Fruit fly (Drosophila melanogaster) whole organism, embryonic: ENCODE results near the gene HHEX.

Source experiments
- BtbVII ChIP-seq: fragments of 200-800 bp; sonication (Bioruptor generic); optimal IDR thresholded peaks from 3 replicates; lab custom pipeline; 2017; ENCODE audit warnings: missing biosample characterization, mild to moderate bottlenecking, missing genetic modification characterization
- Bteb2 ChIP-seq: fragments of 200-800 bp; sonication (Bioruptor generic); optimal IDR thresholded peaks from 2 replicates; lab custom pipeline; 2016; ENCODE audit warnings: missing biosample characterization, missing genetic modification characterization
- C15 ChIP-seq: fragments of 200-800 bp; sonication (Bioruptor generic); IDR thresholded peaks from 3 replicates; pipeline ENCODE4 v1.3.6; 2022; ENCODE audit warnings: missing biosample characterization, missing genetic modification characterization
- CG10209 ChIP-seq: fragments of 200-800 bp; sonication (Bioruptor generic); optimal IDR thresholded peaks from 3 replicates; lab custom pipeline; 2017; ENCODE audit warnings: missing biosample characterization, mild to moderate bottlenecking, missing genetic modification characterization, missing genetic modification reagents
- CG10267 ChIP-seq: fragments of 200-800 bp; sonication (Bioruptor generic); optimal IDR thresholded peaks from 2 replicates; lab custom pipeline; 2018; ENCODE audit warnings: missing biosample characterization, mild to moderate bottlenecking, missing genetic modification characterization, moderate library complexity
- CG11560 ChIP-seq: fragments of 200-800 bp; sonication (Bioruptor generic); IDR thresholded peaks from 3 replicates; pipeline ENCODE4 v1.3.6; 2022; ENCODE audit warnings: missing biosample characterization, missing genetic modification characterization
- CG13287 ChIP-seq: fragments of 200-800 bp; sonication (Bioruptor generic); IDR thresholded peaks from 2 replicates; pipeline ENCODE4 v1.3.6; 2022; ENCODE audit warnings: missing biosample characterization, missing genetic modification characterization; ENCODE audit not compliant: partially characterized antibody
- CG14050 ChIP-seq: fragments of 200-800 bp; sonication (Bioruptor generic); IDR thresholded peaks from 3 replicates; pipeline ENCODE4 v1.3.6; 2022; ENCODE audit warnings: missing biosample characterization, missing genetic modification characterization
- CG1647 ChIP-seq: fragments of 200-800 bp; sonication (Bioruptor generic); optimal IDR thresholded peaks from 3 replicates; lab custom pipeline; 2016; ENCODE audit warnings: missing biosample characterization, missing genetic modification characterization
- CG17612 ChIP-seq: fragments of 200-800 bp; sonication (Bioruptor generic); IDR thresholded peaks from 2 replicates; pipeline ENCODE4 v1.3.6; 2022; ENCODE audit warnings: missing biosample characterization, missing genetic modification characterization
- CG17802 ChIP-seq: fragments of 200-800 bp; sonication (Bioruptor generic); optimal IDR thresholded peaks from 2 replicates; lab custom pipeline; 2018; ENCODE audit warnings: missing biosample characterization, mild to moderate bottlenecking, missing genetic modification characterization, moderate library complexity
- CG1832 ChIP-seq: fragments of 200-800 bp; sonication (Bioruptor generic); optimal IDR thresholded peaks from 2 replicates; lab custom pipeline; 2017; ENCODE audit warnings: missing biosample characterization, mild to moderate bottlenecking, missing genetic modification characterization, inconsistent platforms
- CG30431 ChIP-seq: fragments of 200-800 bp; sonication (Bioruptor generic); optimal IDR thresholded peaks from 2 replicates; lab custom pipeline; 2017; ENCODE audit warnings: missing biosample characterization, missing genetic modification characterization
- CG32532 ChIP-seq: fragments of 200-800 bp; sonication (Bioruptor generic); IDR thresholded peaks from 2 replicates; pipeline ENCODE4 v1.3.6; 2022; ENCODE audit warnings: missing biosample characterization, missing genetic modification characterization
- CG3838 ChIP-seq: fragments of 200-800 bp; sonication (Bioruptor generic); optimal IDR thresholded peaks from 3 replicates; lab custom pipeline; 2016; ENCODE audit warnings: missing biosample characterization, missing genetic modification characterization
- CG5180 ChIP-seq: fragments of 200-800 bp; sonication (Bioruptor generic); optimal IDR thresholded peaks from 3 replicates; lab custom pipeline; 2017; ENCODE audit warnings: missing biosample characterization, missing genetic modification characterization, mild to moderate bottlenecking, moderate library complexity, missing genetic modification reagents
- CG7271 ChIP-seq: fragments of 200-800 bp; sonication (Bioruptor generic); optimal IDR thresholded peaks from 2 replicates; lab custom pipeline; 2018; ENCODE audit warnings: missing biosample characterization, mild to moderate bottlenecking, missing genetic modification characterization, moderate library complexity
- CG7745 ChIP-seq: fragments of 200-800 bp; sonication (Bioruptor generic); optimal IDR thresholded peaks from 2 replicates; lab custom pipeline; 2018; ENCODE audit warnings: missing biosample characterization, mild to moderate bottlenecking, missing genetic modification characterization, moderate library complexity
- CHES-1-like ChIP-seq: fragments of 200-800 bp; sonication (Bioruptor generic); optimal IDR thresholded peaks from 2 replicates; lab custom pipeline; 2016; ENCODE audit warnings: missing biosample characterization, missing genetic modification characterization
- CkIIα-i1 ChIP-seq: fragments of 200-800 bp; sonication (Bioruptor generic); IDR thresholded peaks from 2 replicates; pipeline ENCODE4 v1.3.6; 2022; ENCODE audit warnings: missing biosample characterization, missing genetic modification characterization
- Dbx ChIP-seq: fragments of 200-800 bp; sonication (Bioruptor generic); IDR thresholded peaks from 3 replicates; pipeline ENCODE4 v1.3.6; 2022; ENCODE audit warnings: missing biosample characterization, missing genetic modification characterization
- Dip2 ChIP-seq: fragments of 200-800 bp; sonication (Bioruptor generic); IDR thresholded peaks from 2 replicates; pipeline ENCODE4 v1.3.6; 2022; ENCODE audit warnings: missing biosample characterization, missing genetic modification characterization
- ERR ChIP-seq: fragments of 200-800 bp; sonication (Bioruptor generic); optimal IDR thresholded peaks from 2 replicates; lab custom pipeline; 2016; ENCODE audit warnings: missing biosample characterization, missing genetic modification characterization
- Hsf ChIP-seq: fragments of 200-800 bp; sonication (Bioruptor generic); optimal IDR thresholded peaks from 3 replicates; lab custom pipeline; 2016; ENCODE audit warnings: missing biosample characterization, missing genetic modification characterization
- Lpt ChIP-seq: fragments of >200 bp; optimal IDR thresholded peaks from 2 replicates; lab custom pipeline; 2018; ENCODE audit warnings: missing biosample characterization, missing genetic modification characterization
- MBD-R2 ChIP-seq: fragments of 200-800 bp; sonication (Bioruptor generic); IDR thresholded peaks from 2 replicates; pipeline ENCODE4 v1.3.6; 2022; ENCODE audit warnings: missing biosample characterization, missing genetic modification characterization
- Optix ChIP-seq: fragments of 200-800 bp; sonication (Bioruptor generic); IDR thresholded peaks from 3 replicates; pipeline ENCODE4 v1.3.6; 2022; ENCODE audit warnings: missing biosample characterization, missing genetic modification characterization
- Sin3A ChIP-seq: fragments of >200 bp; optimal IDR thresholded peaks from 2 replicates; lab custom pipeline; 2018
- Sox100B ChIP-seq: fragments of 200-800 bp; sonication (Bioruptor generic); optimal IDR thresholded peaks from 3 replicates; lab custom pipeline; 2018; ENCODE audit warnings: missing biosample characterization, mild to moderate bottlenecking, missing genetic modification characterization
- Spps ChIP-seq: fragments of 200-800 bp; sonication (Bioruptor generic); optimal IDR thresholded peaks from 2 replicates; lab custom pipeline; 2018; ENCODE audit warnings: missing biosample characterization, mild to moderate bottlenecking, missing genetic modification characterization
- YL-1 ChIP-seq: fragments of 200-800 bp; sonication (Bioruptor generic); optimal IDR thresholded peaks from 3 replicates; lab custom pipeline; 2017; ENCODE audit warnings: missing biosample characterization, mild to moderate bottlenecking, missing genetic modification characterization
- al ChIP-seq: fragments of 200-800 bp; sonication (Bioruptor generic); IDR thresholded peaks from 2 replicates; pipeline ENCODE4 v1.3.6; 2022; ENCODE audit warnings: missing biosample characterization, missing genetic modification characterization
- amos ChIP-seq: fragments of 200-800 bp; sonication (Bioruptor generic); IDR thresholded peaks from 2 replicates; pipeline ENCODE4 v1.3.6; 2022; ENCODE audit warnings: missing biosample characterization, missing genetic modification characterization; ENCODE audit not compliant: partially characterized antibody
- ara ChIP-seq: fragments of 200-800 bp; sonication (Bioruptor generic); IDR thresholded peaks from 2 replicates; pipeline ENCODE4 v1.3.6; 2022; ENCODE audit warnings: missing biosample characterization, missing genetic modification characterization
- chinmo ChIP-seq: fragments of 200-800 bp; sonication (Bioruptor generic); IDR thresholded peaks from 4 replicates; pipeline ENCODE4 v1.3.6; 2022; ENCODE audit warnings: missing biosample characterization, missing genetic modification characterization; ENCODE audit not compliant: partially characterized antibody
- dmrt11E ChIP-seq: fragments of 200-800 bp; sonication (Bioruptor generic); optimal IDR thresholded peaks from 3 replicates; lab custom pipeline; 2018; ENCODE audit warnings: missing biosample characterization, mild to moderate bottlenecking, missing genetic modification characterization, moderate library complexity
- en ChIP-seq: fragments of 200-800 bp; sonication (Bioruptor generic); optimal IDR thresholded peaks from 2 replicates; lab custom pipeline; 2016; ENCODE audit warnings: missing biosample characterization, missing genetic modification characterization
- fd3F ChIP-seq: fragments of 200-800 bp; sonication (Bioruptor generic); optimal IDR thresholded peaks from 2 replicates; lab custom pipeline; 2018; ENCODE audit warnings: missing biosample characterization, mild to moderate bottlenecking, missing genetic modification characterization, moderate library complexity
- gsb-n ChIP-seq: fragments of 200-800 bp; sonication (Bioruptor generic); optimal IDR thresholded peaks from 3 replicates; lab custom pipeline; 2018; ENCODE audit warnings: missing biosample characterization, mild to moderate bottlenecking, missing genetic modification characterization
- hb ChIP-seq: fragments of 200-800 bp; sonication (Bioruptor generic); IDR thresholded peaks from 3 replicates; pipeline ENCODE4 v1.3.6; 2022; ENCODE audit warnings: missing biosample characterization, missing genetic modification characterization; ENCODE audit not compliant: partially characterized antibody
- her ChIP-seq: fragments of 200-800 bp; sonication (Bioruptor generic); optimal IDR thresholded peaks from 2 replicates; lab custom pipeline; 2016; ENCODE audit warnings: missing biosample characterization, missing genetic modification characterization
- klu ChIP-seq: fragments of 200-800 bp; sonication (Bioruptor generic); IDR thresholded peaks from 2 replicates; pipeline ENCODE4 v1.3.6; 2022; ENCODE audit warnings: missing biosample characterization, missing genetic modification characterization
- lola ChIP-seq, 3 experiments: fragments of >200 bp in 2 of 3; fragments of 200-800 bp in 1 of 3; sonication (Bioruptor generic) in 1 of 3; optimal IDR thresholded peaks; 2 replicates each; lab custom pipeline; 2017 to 2019; ENCODE audit warnings: missing biosample characterization in 3 of 3, missing genetic modification characterization in 3 of 3, mild to moderate bottlenecking in 1 of 3, moderate library complexity in 1 of 3
- nau ChIP-seq: fragments of 200-800 bp; sonication (Bioruptor generic); optimal IDR thresholded peaks from 3 replicates; lab custom pipeline; 2017; ENCODE audit warnings: missing biosample characterization, mild to moderate bottlenecking, missing genetic modification characterization, missing genetic modification reagents
- pfk ChIP-seq: fragments of 200-800 bp; sonication (Bioruptor generic); optimal IDR thresholded peaks from 2 replicates; lab custom pipeline; 2018; ENCODE audit warnings: missing biosample characterization, mild to moderate bottlenecking, missing genetic modification characterization, moderate library complexity
- row ChIP-seq: fragments of 200-800 bp; sonication (Bioruptor generic); IDR thresholded peaks from 3 replicates; pipeline ENCODE4 v1.3.6; 2022; ENCODE audit warnings: missing biosample characterization, missing genetic modification characterization
- sug ChIP-seq: fragments of 200-800 bp; optimal IDR thresholded peaks from 2 replicates; lab custom pipeline; 2019; ENCODE audit warnings: missing biosample characterization, mild to moderate bottlenecking, missing genetic modification characterization, moderate library complexity
- tx ChIP-seq: fragments of 200-800 bp; sonication (Bioruptor generic); optimal IDR thresholded peaks from 2 replicates; lab custom pipeline; 2016; ENCODE audit warnings: missing biosample characterization, missing genetic modification characterization
- zen ChIP-seq: fragments of 200-800 bp; sonication (Bioruptor generic); optimal IDR thresholded peaks from 3 replicates; lab custom pipeline; 2018; ENCODE audit warnings: missing biosample characterization, mild to moderate bottlenecking, missing genetic modification characterization, moderate library complexity

HHEX gene

DNA sequence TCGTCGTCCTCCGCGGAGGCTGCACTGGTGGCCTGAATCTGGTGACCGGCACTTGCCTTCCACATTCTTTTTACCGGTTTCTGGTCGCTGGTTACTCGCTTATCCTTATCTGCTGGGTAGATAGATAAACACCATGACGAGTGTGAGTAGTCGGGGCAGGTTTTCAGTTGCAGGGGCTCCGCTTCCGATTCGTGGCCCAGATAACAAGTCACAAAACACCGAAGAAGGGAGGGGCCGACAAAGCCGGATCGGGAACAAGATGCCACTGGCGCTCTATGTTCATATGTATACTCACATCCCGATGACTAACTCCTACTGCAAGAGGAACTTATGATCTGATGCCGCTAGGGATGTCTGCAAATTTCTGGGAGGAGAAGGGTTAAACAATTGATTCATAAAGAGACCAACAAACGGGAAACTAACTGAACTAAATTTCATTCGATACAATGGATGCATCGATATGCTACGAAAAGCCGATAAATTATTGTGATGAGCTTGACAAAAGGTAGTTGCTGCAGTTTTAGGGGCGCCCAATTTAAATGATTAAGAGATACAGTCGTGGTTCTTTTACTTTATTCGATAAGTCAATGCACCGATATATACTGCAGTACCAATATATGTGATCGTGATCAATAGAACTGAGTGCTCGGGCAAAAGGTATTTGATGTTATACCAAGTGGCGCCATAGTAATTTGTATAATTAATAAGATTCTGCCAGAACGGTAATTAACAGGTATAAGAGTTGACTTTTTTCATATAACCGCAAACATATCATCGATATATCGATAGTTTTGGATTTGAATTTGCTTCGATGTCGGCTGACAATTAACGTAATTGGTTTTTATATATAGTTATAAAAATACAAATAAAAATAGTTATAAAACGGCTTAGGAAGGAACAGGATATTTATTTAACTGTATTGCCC lies 16.5 kb downstream of the HHEX start, which contains the start of gene Cortactin (continued):
- TF ChIP-seq fd3F (GFP tag; lab: Kevin White, UChicago) (no peak), dmrt11E (tag; lab: Kevin White, UChicago) (no peak), klu (GFP tag; lab: Robert Waterston, UW) (no peak), CkIIα-i1 (GFP tag; lab: Robert Waterston, UW) (no peak), CG30431 (no peak), CG32532 (GFP tag; lab: Robert Waterston, UW) (no peak), CG13287 (GFP tag; lab: Robert Waterston, UW) (peak; percentile 89; the same call in 1 of the 2 replicates), zen (tag; lab: Kevin White, UChicago) (peak; percentile 23), ara (no peak), chinmo (GFP tag; lab: Robert Waterston, UW) (peak; percentile 98), C15 (GFP tag; lab: Robert Waterston, UW) (no peak), CG7271 (tag; lab: Kevin White, UChicago) (no peak), Sox100B (GFP tag; lab: Kevin White, UChicago) (no peak), CG17802 (no peak), CG5180 (GFP tag; lab: Kevin White, UChicago) (no peak), ERR (no peak), MBD-R2 (GFP tag; lab: Robert Waterston, UW) (peak; percentile 76), CG7745 (tag; lab: Kevin White, UChicago) (no peak), nau (GFP tag; lab: Kevin White, UChicago) (no peak), sug (tag; lab: Kevin White, UChicago) (peak; percentile 32), BtbVII (GFP tag; lab: Kevin White, UChicago) (no peak), Bteb2 (GFP tag; lab: Kevin White, UChicago) (no peak), CG11560 (peak; percentile 100), al (GFP tag; lab: Robert Waterston, UW) (no peak), Dbx (GFP tag; lab: Robert Waterston, UW) (0 out of 3 replicates have a peak, but pooled peaks have one; percentile 48), hb (GFP tag; lab: Robert Waterston, UW) (peak; percentile 89), pfk (no peak), CG3838 (GFP tag; lab: Kevin White, UChicago) (no peak), lola (GFP tag; optimal IDR thresholded peaks at IDR 0.05; lab: Kevin White, UChicago) (no peak), CHES-1-like (GFP tag; lab: Kevin White, UChicago) (no peak), row (GFP tag; lab: Robert Waterston, UW) (peak; percentile 58), her (GFP tag; lab: Kevin White, UChicago) (no peak), CG10209 (GFP tag; lab: Kevin White, UChicago) (no peak), CG1832 (GFP tag; lab: Kevin White, UChicago) (no peak), gsb-n (tag; lab: Kevin White, UChicago) (no peak), amos (GFP tag; lab: Robert Waterston, UW) (peak; percentile 95), Optix (GFP tag; lab: Robert Waterston, UW) (no peak), tx (GFP tag; lab: Kevin White, UChicago) (no peak), CG10267 (peak; percentile 33), Dip2 (no peak), YL-1 (GFP tag; lab: Kevin White, UChicago) (peak; percentile 30), CG17612 (GFP tag; lab: Robert Waterston, UW) (no peak), Sin3A (lab: Kevin White, UChicago) (no peak), CG1647 (GFP tag; lab: Kevin White, UChicago) (no peak), Lpt (no peak), CG14050 (GFP tag; lab: Robert Waterston, UW) (no peak), Hsf (GFP tag; lab: Kevin White, UChicago) (no peak), Spps (tag; lab: Kevin White, UChicago) (no peak), en (GFP tag; lab: Kevin White, UChicago) (no peak)
